Worm (Caenorhabditis elegans): ENCODE results near the gene nlr-1.
"Not testable (repeated sequence)": the region's sequence is repeated elsewhere in the genome, so short reads cannot be mapped to it uniquely, and the experiment has no call there.

The nlr-1 gene

DNA sequence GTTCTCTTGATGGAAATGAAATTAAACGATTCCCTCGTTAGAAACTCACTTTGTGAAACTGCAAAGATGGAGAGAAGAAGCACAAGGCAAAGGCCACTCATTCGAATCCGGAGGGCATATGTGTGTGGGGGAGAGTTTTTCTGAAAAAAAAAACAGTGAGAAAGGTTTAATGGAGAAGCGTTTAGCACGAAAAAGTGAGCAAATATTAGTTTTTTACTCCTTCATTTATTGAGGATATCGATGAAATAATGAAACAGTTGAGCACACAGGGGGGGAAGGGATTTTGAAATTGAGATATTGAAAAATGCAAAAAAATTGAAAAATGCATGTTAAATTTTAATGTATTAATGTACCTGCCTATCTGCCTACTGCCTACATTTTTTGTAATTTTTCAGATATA is at the start of gene nlr-1:
nlr-1 (minus strand) TSS at position 101 of the 400 bp plus-strand sequence.
- not testable (repeated sequence) for TF ChIP-seq mab-5 (tag; optimal IDR thresholded peaks at IDR 0.05); mbf-1 (tag; optimal IDR thresholded peaks at IDR 0.05); sma-9 (GFP tag; optimal IDR thresholded peaks at IDR 0.05); sma-9 (tag; optimal IDR thresholded peaks at IDR 0.05)

DNA sequence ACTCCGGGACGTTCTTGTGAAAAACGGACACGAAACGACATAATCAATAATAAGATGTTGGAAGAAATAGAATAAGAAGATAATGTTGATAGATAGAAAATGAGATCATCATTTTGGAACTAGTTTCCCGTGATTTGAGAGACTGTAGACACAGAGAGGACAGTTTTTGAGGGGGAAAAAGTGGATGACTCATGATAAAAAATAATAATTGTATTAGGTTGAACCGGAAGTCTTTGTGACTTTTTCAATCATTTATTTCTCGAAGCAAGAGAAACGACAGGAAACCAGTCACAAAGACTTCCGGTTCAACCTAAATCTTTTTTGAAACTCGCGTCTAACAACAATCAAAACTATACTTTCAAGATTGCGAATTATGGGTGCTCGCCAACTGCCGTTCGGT is 48.9 kb upstream of the nlr-1 start, which contains the start of gene mlt-3:
mlt-3 (minus strand) TSS at position 101 of the 400 bp plus-strand sequence.
- TF ChIP-seq nhr-12 (tag; optimal IDR thresholded peaks at IDR 0.05) (no peak), sma-3 (GFP tag; optimal IDR thresholded peaks at IDR 0.05) (peak; percentile 39), ztf-4 (tag; optimal IDR thresholded peaks at IDR 0.05) (no peak)

DNA sequence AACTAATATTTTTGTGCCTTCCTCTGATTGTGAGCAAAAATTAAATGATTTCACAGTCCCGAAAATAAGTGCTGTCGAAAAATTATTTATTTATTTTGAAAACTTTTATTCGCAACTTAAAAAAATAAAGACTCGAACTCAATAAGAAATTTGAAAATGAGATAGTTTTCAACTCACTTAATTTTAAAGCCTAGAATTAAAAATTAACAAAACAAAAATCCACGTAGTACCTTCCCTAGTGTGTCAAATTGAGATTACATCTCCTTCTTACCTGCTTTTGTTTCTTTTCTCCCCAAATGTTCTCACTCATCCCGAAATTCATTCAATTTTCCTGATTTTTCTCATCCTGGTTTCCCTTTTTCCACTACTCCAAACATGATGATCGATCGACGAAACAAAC is 41.2 kb upstream of the nlr-1 start, which contains the start of gene F35G2.5:
F35G2.5 (plus strand) TSS at position 301 of the 400 bp plus-strand sequence.
- TF ChIP-seq ceh-16 (tag; optimal IDR thresholded peaks at IDR 0.05) (no peak), mbf-1 (tag; optimal IDR thresholded peaks at IDR 0.05) (no peak), mdl-1 (tag; optimal IDR thresholded peaks at IDR 0.05) (no peak), lin-13 (GFP tag; optimal IDR thresholded peaks at IDR 0.05) (no peak), crh-2 (tag; optimal IDR thresholded peaks at IDR 0.05) (no peak), sem-4 (tag; optimal IDR thresholded peaks at IDR 0.05) (no peak), ztf-4 (tag; optimal IDR thresholded peaks at IDR 0.05) (no peak), sma-3 (GFP tag; optimal IDR thresholded peaks at IDR 0.05) (no peak), ama-1 (optimal IDR thresholded peaks at IDR 0.05) (no peak), elt-1 (tag; optimal IDR thresholded peaks at IDR 0.05) (no peak), Y55F3AM.14 (GFP tag; optimal IDR thresholded peaks at IDR 0.05) (no peak), nhr-23 (tag; optimal IDR thresholded peaks at IDR 0.05) (no peak), unc-55 (GFP tag; optimal IDR thresholded peaks at IDR 0.05) (no peak), nhr-25 (tag; optimal IDR thresholded peaks at IDR 0.05) (no peak), R02D3.7 (tag; optimal IDR thresholded peaks at IDR 0.05) (no peak), gmeb-1 (tag; optimal IDR thresholded peaks at IDR 0.05) (no peak), ztf-11 (tag; optimal IDR thresholded peaks at IDR 0.05) (no peak), fos-1 (tag; optimal IDR thresholded peaks at IDR 0.05) (no peak)

ce11 chrIV:12218253-12218652 is 40.1 kb upstream of the nlr-1 start:
- no peak for TF ChIP-seq gmeb-1 (tag; optimal IDR thresholded peaks at IDR 0.05)
- TF ChIP-seq unc-39 (tag; optimal IDR thresholded peaks at IDR 0.05): no peak
- TF ChIP-seq nhr-129 (tag; optimal IDR thresholded peaks at IDR 0.05): peak; percentile 5

DNA sequence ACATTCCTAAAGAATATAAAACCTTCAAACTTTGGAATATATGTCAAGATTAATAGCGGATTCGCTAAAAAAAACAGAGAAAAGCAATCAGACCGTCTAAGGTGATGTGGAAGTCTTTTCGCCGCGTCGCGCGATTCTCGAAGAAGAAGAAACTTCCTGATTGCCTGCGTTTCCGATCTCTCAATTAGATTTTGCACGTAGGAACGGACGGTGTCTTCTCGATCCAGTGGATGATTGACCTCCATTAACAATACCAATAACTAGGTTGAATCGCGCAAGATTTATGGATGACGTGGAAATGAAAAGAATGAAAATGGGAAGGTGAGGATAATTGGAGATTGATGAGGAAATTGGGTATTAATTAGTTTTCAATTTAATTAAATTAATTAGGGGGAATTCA is 39.0 kb upstream of the nlr-1 start:
- TF ChIP-seq nhr-129 (tag; optimal IDR thresholded peaks at IDR 0.05) (peak; percentile 43), ama-1 (optimal IDR thresholded peaks at IDR 0.05) (peak; percentile 22), crh-2 (tag; optimal IDR thresholded peaks at IDR 0.05) (no peak), sma-9 (GFP tag; optimal IDR thresholded peaks at IDR 0.05) (no peak), sma-9 (tag; optimal IDR thresholded peaks at IDR 0.05) (no peak)

DNA sequence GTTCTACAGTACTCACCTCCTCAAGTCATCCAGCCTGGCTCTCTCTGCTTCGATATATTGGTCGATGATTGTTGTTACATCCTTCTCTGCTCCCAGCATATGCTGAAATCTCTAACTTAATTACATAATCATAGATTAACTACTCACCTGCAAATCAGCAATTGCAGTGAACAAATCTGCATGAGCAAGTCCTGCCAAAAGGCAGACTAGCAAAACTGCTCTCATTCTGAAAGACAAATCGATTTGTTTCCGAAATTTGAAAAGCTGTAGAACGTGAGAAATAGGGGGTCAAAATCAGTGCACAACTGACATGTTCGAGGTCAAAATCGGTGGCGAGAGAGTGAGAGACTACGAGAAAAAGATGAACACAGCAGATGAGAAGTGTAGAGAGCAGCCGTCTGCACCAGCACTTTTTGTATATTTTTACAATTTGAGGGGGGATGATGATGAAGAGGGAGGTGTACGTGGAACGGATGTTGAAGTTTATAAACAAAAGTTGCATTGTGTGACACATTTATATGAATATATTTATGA is 37.7 kb upstream of the nlr-1 start, which contains the start of gene phy-2:
phy-2 (minus strand) TSS at position 226 of the 534 bp plus-strand sequence.
- TF ChIP-seq sem-4 (tag; optimal IDR thresholded peaks at IDR 0.05) (no peak), ceh-82 (tag; optimal IDR thresholded peaks at IDR 0.05) (no peak), nhr-129 (tag; optimal IDR thresholded peaks at IDR 0.05) (peak; percentile 22), ztf-1 (GFP tag; conservative IDR thresholded peaks at IDR 0.05) (no peak), snpc-4 (tag; optimal IDR thresholded peaks at IDR 0.05) (no peak), zag-1 (tag; optimal IDR thresholded peaks at IDR 0.05) (no peak)

ce11 chrIV:12212814-12213213 is 34.7 kb upstream of the nlr-1 start:
- TF ChIP-seq ama-1 (optimal IDR thresholded peaks at IDR 0.05): no peak
- no peak for TF ChIP-seq elt-3 (tag; optimal IDR thresholded peaks at IDR 0.05)
- no peak for TF ChIP-seq C34F6.9 (tag; optimal IDR thresholded peaks at IDR 0.05)
- no peak for TF ChIP-seq snpc-4 (tag; optimal IDR thresholded peaks at IDR 0.05)
- no peak for TF ChIP-seq ztf-1 (GFP tag; conservative IDR thresholded peaks at IDR 0.05)
- no peak for TF ChIP-seq fos-1 (tag; optimal IDR thresholded peaks at IDR 0.05)
- no peak for TF ChIP-seq unc-39 (tag; optimal IDR thresholded peaks at IDR 0.05)
- TF ChIP-seq egl-27 (tag; optimal IDR thresholded peaks at IDR 0.05): no peak
- no peak for TF ChIP-seq zag-1 (tag; optimal IDR thresholded peaks at IDR 0.05)
- TF ChIP-seq lsy-2 (tag; optimal IDR thresholded peaks at IDR 0.05): no peak
- no peak for TF ChIP-seq sma-9 (GFP tag; optimal IDR thresholded peaks at IDR 0.05)
- no peak for TF ChIP-seq sma-9 (tag; optimal IDR thresholded peaks at IDR 0.05)

Measured in whole organism, L2 larva.